Worm (Caenorhabditis elegans): ENCODE data around the gene C56E6.4.

C56E6.4 gene

ce11 chrII:6558887-6559286, 30.4 kb upstream of the C56E6.4 start:
- TF ChIP-seq T22C8.4 (GFP tag; IDR thresholded peaks at IDR 0.05): no peak
- no peak for TF ChIP-seq ztf-29 (GFP tag; IDR thresholded peaks at IDR 0.05)
- TF ChIP-seq ztf-23 (GFP tag; IDR thresholded peaks at IDR 0.05): no peak
- TF ChIP-seq med-1 (GFP tag; optimal IDR thresholded peaks at IDR 0.05; ENCODE audit: insufficient read depth): no peak
- no peak for TF ChIP-seq ref-1 (GFP tag; conservative IDR thresholded peaks at IDR 0.05)
- no peak for TF ChIP-seq cog-1 (tag; optimal IDR thresholded peaks at IDR 0.05)
- TF ChIP-seq klf-2 (GFP tag; conservative IDR thresholded peaks at IDR 0.05): no peak
- no peak for TF ChIP-seq tab-1 (GFP tag; IDR thresholded peaks at IDR 0.05)
- TF ChIP-seq flt-1 (GFP tag; IDR thresholded peaks at IDR 0.05): no peak

- TF ChIP-seq T22C8.4 (GFP tag; IDR thresholded peaks at IDR 0.05) (no peak), tab-1 (GFP tag; IDR thresholded peaks at IDR 0.05) (no peak), cog-1 (tag; optimal IDR thresholded peaks at IDR 0.05) (no peak), ztf-29 (GFP tag; IDR thresholded peaks at IDR 0.05) (no peak)
Measured at ce11 chrII:6554677-6555076, 26.1 kb upstream of the C56E6.4 start, which contains the start of gene wrn-1. Gene wrn-1 (plus strand): TSS chrII:6554977.

ce11 chrII:6544842-6545410, 16.4 kb upstream of the C56E6.4 start, which contains the start of gene lron-15:
Gene lron-15 (minus strand): TSS chrII:6544892.
- no peak for TF ChIP-seq klf-2 (GFP tag; conservative IDR thresholded peaks at IDR 0.05)
- no peak for TF ChIP-seq ref-1 (GFP tag; conservative IDR thresholded peaks at IDR 0.05)
- TF ChIP-seq tab-1 (GFP tag; IDR thresholded peaks at IDR 0.05): no peak
- TF ChIP-seq T22C8.4 (GFP tag; IDR thresholded peaks at IDR 0.05): no peak
- TF ChIP-seq flt-1 (GFP tag; IDR thresholded peaks at IDR 0.05): no peak
- TF ChIP-seq ztf-29 (GFP tag; IDR thresholded peaks at IDR 0.05): no peak
- TF ChIP-seq ztf-23 (GFP tag; IDR thresholded peaks at IDR 0.05): no peak
- no peak for TF ChIP-seq cog-1 (tag; optimal IDR thresholded peaks at IDR 0.05)

- TF ChIP-seq ref-1 (GFP tag; conservative IDR thresholded peaks at IDR 0.05) (no peak), cog-1 (tag; optimal IDR thresholded peaks at IDR 0.05) (peak; percentile 14), flt-1 (GFP tag; IDR thresholded peaks at IDR 0.05) (no peak)
Measured at ce11 chrII:6535957-6536424, 7.5 kb upstream of the C56E6.4 start, which contains the start of gene utp-20. Gene utp-20 (plus strand): TSS chrII:6536374.

ce11 chrII:6531940-6532339, 3.4 kb upstream of the C56E6.4 start, which contains the start of gene abcx-1:
Gene abcx-1 (plus strand): TSS chrII:6532163.
- TF ChIP-seq flt-1 (GFP tag; IDR thresholded peaks at IDR 0.05) (no peak), tab-1 (GFP tag; IDR thresholded peaks at IDR 0.05) (no peak), ztf-29 (GFP tag; IDR thresholded peaks at IDR 0.05) (no peak), klf-2 (GFP tag; conservative IDR thresholded peaks at IDR 0.05) (no peak), ref-1 (GFP tag; conservative IDR thresholded peaks at IDR 0.05) (no peak), ztf-23 (GFP tag; IDR thresholded peaks at IDR 0.05) (no peak), T22C8.4 (GFP tag; IDR thresholded peaks at IDR 0.05) (no peak), cog-1 (tag; optimal IDR thresholded peaks at IDR 0.05) (no peak), med-1 (GFP tag; optimal IDR thresholded peaks at IDR 0.05; ENCODE audit: insufficient read depth) (no peak)

ce11 chrII:6531527-6531926, 3.0 kb upstream of the C56E6.4 start, which contains the start of gene abch-1:
Gene abch-1 (minus strand): TSS chrII:6531627.
- TF ChIP-seq med-1 (GFP tag; optimal IDR thresholded peaks at IDR 0.05; ENCODE audit: insufficient read depth): no peak
- no peak for TF ChIP-seq ref-1 (GFP tag; conservative IDR thresholded peaks at IDR 0.05)
- no peak for TF ChIP-seq klf-2 (GFP tag; conservative IDR thresholded peaks at IDR 0.05)
- TF ChIP-seq ztf-29 (GFP tag; IDR thresholded peaks at IDR 0.05): no peak
- TF ChIP-seq tab-1 (GFP tag; IDR thresholded peaks at IDR 0.05): no peak
- TF ChIP-seq T22C8.4 (GFP tag; IDR thresholded peaks at IDR 0.05): no peak
- no peak for TF ChIP-seq cog-1 (tag; optimal IDR thresholded peaks at IDR 0.05)
- TF ChIP-seq ztf-23 (GFP tag; IDR thresholded peaks at IDR 0.05): no peak
- TF ChIP-seq flt-1 (GFP tag; IDR thresholded peaks at IDR 0.05): no peak

ce11 chrII:6526136-6526684, 2.3 kb downstream of the C56E6.4 start:
- TF ChIP-seq T22C8.4 (GFP tag; IDR thresholded peaks at IDR 0.05) (no peak), klf-2 (GFP tag; conservative IDR thresholded peaks at IDR 0.05) (no peak), tab-1 (GFP tag; IDR thresholded peaks at IDR 0.05) (no peak), ref-1 (GFP tag; conservative IDR thresholded peaks at IDR 0.05) (no peak), flt-1 (GFP tag; IDR thresholded peaks at IDR 0.05) (no peak), ztf-23 (GFP tag; IDR thresholded peaks at IDR 0.05) (no peak), ztf-29 (GFP tag; IDR thresholded peaks at IDR 0.05) (no peak)

ce11 chrII:6524501-6524977, 4.0 kb downstream of the C56E6.4 start, which contains the start of gene C56E6.2:
Gene C56E6.2 (plus strand): TSS chrII:6524927.
- TF ChIP-seq med-1 (GFP tag; optimal IDR thresholded peaks at IDR 0.05; ENCODE audit: insufficient read depth) (no peak), tab-1 (GFP tag; IDR thresholded peaks at IDR 0.05) (no peak), ztf-23 (GFP tag; IDR thresholded peaks at IDR 0.05) (no peak), klf-2 (GFP tag; conservative IDR thresholded peaks at IDR 0.05) (no peak)

- no peak for TF ChIP-seq flt-1 (GFP tag; IDR thresholded peaks at IDR 0.05)
- no peak for TF ChIP-seq ztf-23 (GFP tag; IDR thresholded peaks at IDR 0.05)
- TF ChIP-seq ztf-29 (GFP tag; IDR thresholded peaks at IDR 0.05): no peak
- TF ChIP-seq T22C8.4 (GFP tag; IDR thresholded peaks at IDR 0.05): no peak
- TF ChIP-seq ref-1 (GFP tag; conservative IDR thresholded peaks at IDR 0.05): no peak
- TF ChIP-seq tab-1 (GFP tag; IDR thresholded peaks at IDR 0.05): no peak
- no peak for TF ChIP-seq med-1 (GFP tag; optimal IDR thresholded peaks at IDR 0.05; ENCODE audit: insufficient read depth)
- TF ChIP-seq klf-2 (GFP tag; conservative IDR thresholded peaks at IDR 0.05): no peak
- no peak for TF ChIP-seq cog-1 (tag; optimal IDR thresholded peaks at IDR 0.05)
Measured at ce11 chrII:6523940-6524339, 4.6 kb downstream of the C56E6.4 start.

Measured in whole organism, midembryonic.